Worm (Caenorhabditis elegans) whole organism, young adult: ENCODE measurements around the gene cya-2.

Experiments used
- B0261.1 ChIP-seq: sonication (generic microtip); optimal IDR thresholded peaks from 2 replicates; lab custom pipeline; 2016; ENCODE audit warnings: mild to moderate bottlenecking, missing genetic modification characterization, moderate library complexity, missing compliant biosample characterization
- B0336.3 ChIP-seq: fragments of 200-800 bp; sonication (Bioruptor generic); IDR thresholded peaks from 2 replicates; pipeline ENCODE4 v1.3.6; 2022; ENCODE audit warnings: missing genetic modification characterization, missing compliant biosample characterization
- C17E4.6 ChIP-seq: fragments of 200-800 bp; sonication (Bioruptor generic); IDR thresholded peaks from 2 replicates; pipeline ENCODE4 v1.3.6; 2022; ENCODE audit warnings: missing genetic modification reagents, missing genetic modification characterization, missing compliant biosample characterization
- D2030.7 ChIP-seq: fragments of 200-800 bp; sonication (Bioruptor generic); IDR thresholded peaks from 2 replicates; pipeline ENCODE4 v1.3.6; 2022; ENCODE audit warnings: missing genetic modification reagents, missing genetic modification characterization, missing compliant biosample characterization
- F22D6.2 ChIP-seq: sonication (generic microtip); optimal IDR thresholded peaks from 2 replicates; lab custom pipeline; 2016; ENCODE audit warnings: mild to moderate bottlenecking, missing genetic modification characterization, missing compliant biosample characterization
- F33H1.4 ChIP-seq: fragments of 200-800 bp; sonication (Bioruptor generic); IDR thresholded peaks from 2 replicates; pipeline ENCODE4 v1.3.6; 2022; ENCODE audit warnings: missing genetic modification reagents, missing genetic modification characterization, missing compliant biosample characterization
- F57C9.4 ChIP-seq: sonication (generic microtip); optimal IDR thresholded peaks from 2 replicates; lab custom pipeline; 2017; ENCODE audit warnings: mild to moderate bottlenecking, missing genetic modification characterization, missing compliant biosample characterization
- K11D2.4 ChIP-seq: fragments of 200-800 bp; sonication (Bioruptor generic); IDR thresholded peaks from 2 replicates; pipeline ENCODE4 v1.3.6; 2022; ENCODE audit warnings: missing genetic modification reagents, missing genetic modification characterization, missing compliant biosample characterization
- K12H6.12 ChIP-seq: fragments of 200-800 bp; sonication (Bioruptor generic); optimal IDR thresholded peaks from 2 replicates; lab custom pipeline; 2018; ENCODE audit warnings: mild to moderate bottlenecking, missing genetic modification characterization, missing compliant biosample characterization
- Y53F4B.3 ChIP-seq: fragments of 200-800 bp; sonication (Bioruptor generic); IDR thresholded peaks from 2 replicates; pipeline ENCODE4 v1.3.6; 2022; ENCODE audit warnings: missing genetic modification reagents, missing genetic modification characterization, missing compliant biosample characterization
- Y56A3A.18 ChIP-seq: fragments of 200-800 bp; sonication (Bioruptor generic); IDR thresholded peaks from 2 replicates; pipeline ENCODE4 v1.3.6; 2022; ENCODE audit warnings: missing genetic modification reagents, missing genetic modification characterization, missing compliant biosample characterization
- Y95B8A.8 ChIP-seq: fragments of 200-800 bp; sonication (Bioruptor generic); IDR thresholded peaks from 2 replicates; pipeline ENCODE4 v1.3.6; 2022; ENCODE audit warnings: missing genetic modification reagents, missing genetic modification characterization, missing compliant biosample characterization
- ama-1 ChIP-seq, 3 experiments: fragments of 150-350 bp in 1 of 3; sonication (generic microtip) in 2 of 3; optimal IDR thresholded peaks; 2 replicates each; lab custom pipeline; 2014 to 2018; ENCODE audit warnings: missing biosample characterization in 2 of 3, missing genetic modification characterization in 2 of 3, missing genetic modification reagents in 2 of 3
- athp-1 ChIP-seq: sonication (generic microtip); optimal IDR thresholded peaks from 2 replicates; lab custom pipeline; 2017; ENCODE audit warnings: mild to moderate bottlenecking, missing genetic modification characterization, missing compliant biosample characterization
- attf-3 ChIP-seq: fragments of 200-800 bp; sonication (Bioruptor generic); conservative IDR thresholded peaks from 2 replicates; pipeline ENCODE4 v1.3.6; 2022; ENCODE audit warnings: missing genetic modification reagents, missing genetic modification characterization, missing compliant biosample characterization
- attf-6 ChIP-seq: fragments of 200-800 bp; sonication (Bioruptor generic); IDR thresholded peaks from 2 replicates; pipeline ENCODE4 v1.3.6; 2022; ENCODE audit warnings: missing genetic modification reagents, missing genetic modification characterization, missing compliant biosample characterization
- cebp-1 ChIP-seq, 2 experiments: fragments of 200-800 bp in 1 of 2; sonication (Bioruptor generic) in 1 of 2; sonication (generic microtip) in 1 of 2; IDR thresholded peaks in 1 of 2; optimal IDR thresholded peaks in 1 of 2; 2 replicates each; pipeline versions ENCODE4 v1.3.6 to Lab custom; 2017 to 2022; ENCODE audit warnings: missing compliant biosample characterization in 2 of 2, missing genetic modification characterization in 2 of 2, mild to moderate bottlenecking in 1 of 2, missing genetic modification reagents in 1 of 2, moderate library complexity in 1 of 2
- ceh-79 ChIP-seq: sonication (generic microtip); optimal IDR thresholded peaks from 2 replicates; lab custom pipeline; 2017; ENCODE audit warnings: mild to moderate bottlenecking, missing genetic modification characterization, missing compliant biosample characterization
- die-1 ChIP-seq: sonication (generic microtip); optimal IDR thresholded peaks from 2 replicates; lab custom pipeline; 2016; ENCODE audit warnings: missing genotype, mild to moderate bottlenecking, missing genetic modification characterization, missing compliant biosample characterization
- dox-1 ChIP-seq: fragments of 200-800 bp; sonication (Bioruptor generic); IDR thresholded peaks from 2 replicates; pipeline ENCODE4 v1.3.6; 2022; ENCODE audit warnings: missing genetic modification reagents, missing genetic modification characterization, missing compliant biosample characterization
- efl-1 ChIP-seq: fragments of 150-350 bp; optimal IDR thresholded peaks from 2 replicates; lab custom pipeline; 2014; ENCODE audit warnings: missing biosample characterization, missing genetic modification reagents, missing genetic modification characterization
- ets-4 ChIP-seq: fragments of 200-800 bp; sonication (Bioruptor generic); optimal IDR thresholded peaks from 2 replicates; lab custom pipeline; 2018; ENCODE audit warnings: mild to moderate bottlenecking, missing genetic modification characterization, missing compliant biosample characterization
- fkh-3 ChIP-seq: sonication (generic microtip); optimal IDR thresholded peaks from 2 replicates; lab custom pipeline; 2016; ENCODE audit warnings: mild to moderate bottlenecking, missing genetic modification characterization, missing compliant biosample characterization
- hlh-26 ChIP-seq: fragments of 200-800 bp; sonication (Bioruptor generic); conservative IDR thresholded peaks from 2 replicates; pipeline ENCODE4 v1.3.6; 2022; ENCODE audit warnings: missing genetic modification reagents, missing genetic modification characterization, missing compliant biosample characterization
- hmg-1.2 ChIP-seq: fragments of 200-800 bp; sonication (Bioruptor generic); IDR thresholded peaks from 2 replicates; pipeline ENCODE4 v1.3.6; 2022; ENCODE audit warnings: missing genetic modification reagents, missing genetic modification characterization, missing compliant biosample characterization
- let-607 ChIP-seq, 2 experiments: fragments of 200-800 bp in 1 of 2; sonication (Bioruptor generic) in 1 of 2; sonication (generic microtip) in 1 of 2; optimal IDR thresholded peaks; 2 replicates each; lab custom pipeline; 2016 to 2018; ENCODE audit warnings: mild to moderate bottlenecking in 2 of 2, missing compliant biosample characterization in 2 of 2, missing genetic modification characterization in 2 of 2, moderate library complexity in 2 of 2, missing genotype in 1 of 2
- lin-54 ChIP-seq: fragments of 200-800 bp; sonication (Bioruptor generic); optimal IDR thresholded peaks from 2 replicates; lab custom pipeline; 2018; ENCODE audit warnings: mild to moderate bottlenecking, missing genetic modification characterization, missing compliant biosample characterization
- lsl-1 ChIP-seq: fragments of 200-800 bp; sonication (Bioruptor generic); optimal IDR thresholded peaks from 2 replicates; lab custom pipeline; 2018; ENCODE audit warnings: mild to moderate bottlenecking, missing genetic modification characterization, moderate library complexity, missing compliant biosample characterization
- madf-3 ChIP-seq: fragments of 200-800 bp; sonication (Bioruptor generic); IDR thresholded peaks from 2 replicates; pipeline ENCODE4 v1.3.6; 2022; ENCODE audit warnings: missing genetic modification reagents, missing genetic modification characterization, missing compliant biosample characterization
- mcd-1 ChIP-seq: fragments of 200-800 bp; sonication (Bioruptor generic); IDR thresholded peaks from 2 replicates; pipeline ENCODE4 v1.3.6; 2022; ENCODE audit warnings: missing genetic modification reagents, missing genetic modification characterization, missing compliant biosample characterization
- mel-28 ChIP-seq: sonication (generic microtip); optimal IDR thresholded peaks from 2 replicates; lab custom pipeline; 2016; ENCODE audit warnings: borderline replicate concordance, mild to moderate bottlenecking, missing genetic modification characterization, missing compliant biosample characterization
- mes-4 ChIP-seq: sonication (generic microtip); optimal IDR thresholded peaks from 2 replicates; lab custom pipeline; 2016; ENCODE audit warnings: missing genotype, missing genetic modification characterization, missing compliant biosample characterization
- mxl-1 ChIP-seq: sonication (generic microtip); optimal IDR thresholded peaks from 2 replicates; lab custom pipeline; 2016; ENCODE audit warnings: missing genetic modification characterization, missing compliant biosample characterization
- nfya-1 ChIP-seq: sonication (generic microtip); optimal IDR thresholded peaks from 2 replicates; lab custom pipeline; 2017; ENCODE audit warnings: antibody characterized with exemption, missing compliant biosample characterization, missing genetic modification characterization, borderline replicate concordance; ENCODE audit not compliant: insufficient read depth
- nfya-2 ChIP-seq: fragments of 200-800 bp; sonication (Bioruptor generic); IDR thresholded peaks from 2 replicates; pipeline ENCODE4 v1.3.6; 2022; ENCODE audit warnings: missing genetic modification reagents, missing genetic modification characterization, missing compliant biosample characterization
- nhr-90 ChIP-seq: sonication (generic microtip); optimal IDR thresholded peaks from 2 replicates; lab custom pipeline; 2016; ENCODE audit warnings: missing genotype, mild to moderate bottlenecking, missing genetic modification characterization, missing compliant biosample characterization
- pbrm-1 ChIP-seq: fragments of 200-800 bp; sonication (Bioruptor generic); IDR thresholded peaks from 2 replicates; pipeline ENCODE4 v1.3.6; 2022; ENCODE audit warnings: missing genetic modification reagents, missing genetic modification characterization, missing compliant biosample characterization
- rcor-1 ChIP-seq: fragments of 200-800 bp; sonication (Bioruptor generic); IDR thresholded peaks from 2 replicates; pipeline ENCODE4 v1.3.6; 2022; ENCODE audit warnings: missing genetic modification reagents, missing genetic modification characterization, missing compliant biosample characterization
- sdz-38 ChIP-seq: sonication (generic microtip); optimal IDR thresholded peaks from 2 replicates; lab custom pipeline; 2016; ENCODE audit warnings: missing genotype, missing genetic modification characterization, missing compliant biosample characterization
- snpc-4 ChIP-seq, 5 experiments: fragments of 150-350 bp in 1 of 5; sonication (generic microtip) in 4 of 5; optimal IDR thresholded peaks; 2 replicates each; lab custom pipeline; 2014 to 2018; ENCODE audit warnings: missing genetic modification characterization in 5 of 5, missing biosample characterization in 3 of 5, antibody characterized with exemption in 2 of 5, mild to moderate bottlenecking in 2 of 5, missing compliant biosample characterization in 2 of 5, missing genotype in 2 of 5, moderate library complexity in 2 of 5, missing genetic modification reagents in 1 of 5
- tbp1 ChIP-seq: fragments of 200-800 bp; sonication (Bioruptor generic); optimal IDR thresholded peaks from 2 replicates; lab custom pipeline; 2018; ENCODE audit warnings: mild to moderate bottlenecking, missing genetic modification characterization, missing compliant biosample characterization
- unc-130 ChIP-seq: sonication (generic microtip); optimal IDR thresholded peaks from 2 replicates; lab custom pipeline; 2016; ENCODE audit warnings: missing genetic modification reagents, missing genetic modification characterization, missing compliant biosample characterization
- unc-62 ChIP-seq: fragments of 150-350 bp; optimal IDR thresholded peaks from 2 replicates; lab custom pipeline; 2014; ENCODE audit warnings: missing biosample characterization, missing genetic modification reagents, missing genetic modification characterization
- xnd-1 ChIP-seq: sonication (generic microtip); optimal IDR thresholded peaks from 2 replicates; lab custom pipeline; 2016; ENCODE audit warnings: missing genotype, missing genetic modification reagents, missing genetic modification characterization, missing compliant biosample characterization
- zfh-2 ChIP-seq: fragments of 200-800 bp; sonication (Bioruptor generic); conservative IDR thresholded peaks from 2 replicates; pipeline ENCODE4 v1.3.6; 2022; ENCODE audit warnings: missing genetic modification reagents, missing genetic modification characterization, missing compliant biosample characterization
- zim-3 ChIP-seq: sonication (generic microtip); optimal IDR thresholded peaks from 2 replicates; lab custom pipeline; 2017; ENCODE audit warnings: mild to moderate bottlenecking, missing genetic modification characterization, moderate library complexity, missing compliant biosample characterization
- ztf-26 ChIP-seq: sonication (generic microtip); optimal IDR thresholded peaks from 2 replicates; lab custom pipeline; 2017; ENCODE audit warnings: missing genetic modification characterization, missing compliant biosample characterization
- ztf-28 ChIP-seq: fragments of 200-800 bp; sonication (Bioruptor generic); IDR thresholded peaks from 2 replicates; pipeline ENCODE4 v1.3.6; 2022; ENCODE audit warnings: missing genetic modification reagents, missing genetic modification characterization, missing compliant biosample characterization

Gene cya-2

DNA sequence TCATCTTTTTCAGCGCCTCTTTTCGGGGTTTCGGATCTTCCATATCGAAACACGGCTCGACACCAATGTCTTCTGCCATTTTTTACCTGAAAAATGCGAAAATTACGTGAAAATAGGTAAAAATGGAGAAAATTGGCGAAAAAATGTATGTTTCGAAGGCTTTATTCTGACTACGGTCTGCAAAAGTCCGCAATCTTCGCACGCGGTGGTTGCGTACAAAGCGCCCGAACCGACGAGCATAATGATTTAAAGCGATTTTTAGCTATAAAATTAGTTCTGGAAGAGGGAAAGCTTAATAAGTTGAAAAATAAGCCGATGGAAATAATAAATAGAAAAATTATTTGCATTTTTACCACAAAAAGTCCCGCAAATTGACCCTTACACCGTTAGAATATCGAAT is 35.6 kb upstream of the cya-2 start, which contains the start of gene F07E5.5:
TSS of gene F07E5.5 (minus strand) at position 86 of the 400 bp plus-strand sequence.
- TF ChIP-seq efl-1 = peak; percentile 16
- TF ChIP-seq ets-4 (GFP tag; lab: Kevin White, UChicago) = no peak
- TF ChIP-seq dox-1 = peak; percentile 49; the same call in 1 of the 2 replicates
- peak; percentile 12 for TF ChIP-seq tbp1 (GFP tag; lab: Kevin White, UChicago)
- TF ChIP-seq Y95B8A.8 (GFP tag; lab: Robert Waterston, UW) = no peak
- TF ChIP-seq die-1 = no peak
- TF ChIP-seq zfh-2 (GFP tag; lab: Robert Waterston, UW) = no peak
- TF ChIP-seq B0261.1 = no peak
- TF ChIP-seq mcd-1 (GFP tag; lab: Robert Waterston, UW) = peak; percentile 63
- peak; percentile 20; the same call in 1 of the 2 replicates for TF ChIP-seq attf-3 (GFP tag; lab: Robert Waterston, UW)
- no peak for TF ChIP-seq snpc-4 (GFP tag; optimal IDR thresholded peaks at IDR 0.05; lab: Kevin White, UChicago)
- TF ChIP-seq snpc-4 (tag; optimal IDR thresholded peaks at IDR 0.05; lab: Kevin White, UChicago) = no peak
- peak; percentile 18 for TF ChIP-seq lin-54
- TF ChIP-seq F57C9.4 (tag; lab: Kevin White, UChicago) = no peak
- no peak for TF ChIP-seq xnd-1 (tag; lab: Kevin White, UChicago)
- TF ChIP-seq D2030.7 (GFP tag; lab: Robert Waterston, UW) = peak; percentile 37; the same call in 1 of the 2 replicates
- peak; percentile 82 for TF ChIP-seq lsl-1 (GFP tag; lab: Kevin White, UChicago)
- TF ChIP-seq cebp-1 (GFP tag; IDR thresholded peaks at IDR 0.05; lab: Robert Waterston, UW) = no peak
- TF ChIP-seq cebp-1 (tag; optimal IDR thresholded peaks at IDR 0.05; lab: Kevin White, UChicago) = no peak
- TF ChIP-seq nfya-2 = no peak
- no peak for TF ChIP-seq sdz-38
- peak; percentile 5 for TF ChIP-seq athp-1 (tag; lab: Kevin White, UChicago)
- no peak for TF ChIP-seq ztf-28 (GFP tag; lab: Robert Waterston, UW)
- no peak for TF ChIP-seq F22D6.2 (tag; lab: Kevin White, UChicago)
- TF ChIP-seq zim-3 (tag; lab: Kevin White, UChicago) = no peak
- no peak for TF ChIP-seq fkh-3 (tag; lab: Kevin White, UChicago)
- TF ChIP-seq nhr-90 (tag; lab: Kevin White, UChicago) = no peak
- no peak for TF ChIP-seq B0336.3
- TF ChIP-seq unc-62 (GFP tag; lab: Kevin White, UChicago) = no peak
- TF ChIP-seq rcor-1 = no peak
- no peak for TF ChIP-seq F33H1.4 (GFP tag; lab: Robert Waterston, UW)
- peak; percentile 45; the same call in 1 of the 2 replicates for TF ChIP-seq hmg-1.2 (GFP tag; lab: Robert Waterston, UW)
- TF ChIP-seq madf-3 (GFP tag; lab: Robert Waterston, UW) = no peak
- no peak for TF ChIP-seq unc-130 (GFP tag; lab: Kevin White, UChicago)
- no peak for TF ChIP-seq C17E4.6 (GFP tag; lab: Robert Waterston, UW)
- no peak for TF ChIP-seq attf-6 (GFP tag; lab: Robert Waterston, UW)
- no peak for TF ChIP-seq hlh-26 (GFP tag; lab: Robert Waterston, UW)
- TF ChIP-seq mxl-1 (tag; lab: Kevin White, UChicago) = no peak
- no peak for TF ChIP-seq K12H6.12 (tag; lab: Kevin White, UChicago)
- TF ChIP-seq ztf-26 = no peak
- TF ChIP-seq ama-1 (optimal IDR thresholded peaks at IDR 0.05; lab: Kevin White, UChicago) = no peak
- no peak for TF ChIP-seq ama-1 (GFP tag; optimal IDR thresholded peaks at IDR 0.05; lab: Kevin White, UChicago)
- no peak for TF ChIP-seq K11D2.4 (GFP tag; lab: Robert Waterston, UW)
- no peak for TF ChIP-seq nfya-1
- no peak for TF ChIP-seq let-607 (tag; optimal IDR thresholded peaks at IDR 0.05; lab: Kevin White, UChicago)
- TF ChIP-seq mel-28 = no peak
- no peak for TF ChIP-seq Y53F4B.3 (GFP tag; lab: Robert Waterston, UW)
- TF ChIP-seq pbrm-1 = no peak
- no peak for TF ChIP-seq mes-4 (tag; lab: Kevin White, UChicago)
- TF ChIP-seq ceh-79 (tag; lab: Kevin White, UChicago) = no peak
- TF ChIP-seq Y56A3A.18 (GFP tag; lab: Robert Waterston, UW) = no peak
